Worm (Caenorhabditis elegans) whole organism, L1 larva: Measurements from ENCODE around the gene F41E6.7.

Experiments
- C16A3.4 ChIP-seq: fragments of 150-350 bp; optimal IDR thresholded peaks from 2 replicates; lab custom pipeline; 2014; ENCODE audit warnings: missing biosample characterization, missing genetic modification characterization
- C34B4.2 ChIP-seq: sonication (generic microtip); optimal IDR thresholded peaks from 2 replicates; lab custom pipeline; 2017; ENCODE audit warnings: mild to moderate bottlenecking, missing genetic modification characterization, missing compliant biosample characterization
- Y116A8C.19 ChIP-seq: sonication (generic microtip); optimal IDR thresholded peaks from 2 replicates; lab custom pipeline; 2016; ENCODE audit warnings: missing compliant biosample characterization, missing genetic modification characterization, borderline replicate concordance
- aha-1 ChIP-seq: fragments of 150-350 bp; optimal IDR thresholded peaks from 2 replicates; lab custom pipeline; 2014; ENCODE audit warnings: missing biosample characterization, missing genetic modification characterization
- aly-2 ChIP-seq: fragments of 150-350 bp; optimal IDR thresholded peaks from 2 replicates; lab custom pipeline; 2014; ENCODE audit warnings: missing biosample characterization, missing genetic modification characterization
- ama-1 ChIP-seq: fragments of 150-350 bp; optimal IDR thresholded peaks from 2 replicates; lab custom pipeline; 2014
- ceh-8 ChIP-seq: fragments of 200-800 bp; sonication (Bioruptor generic); optimal IDR thresholded peaks from 2 replicates; lab custom pipeline; 2018; ENCODE audit warnings: mild to moderate bottlenecking, missing genetic modification characterization, moderate library complexity, missing compliant biosample characterization
- ceh-82 ChIP-seq, 3 experiments: fragments of 150-350 bp in 1 of 3; sonication (generic microtip) in 2 of 3; optimal IDR thresholded peaks; 2 replicates each; lab custom pipeline; 2014 to 2017; ENCODE audit warnings: missing biosample characterization in 3 of 3, missing genetic modification characterization in 3 of 3
- dpl-1 ChIP-seq, 3 experiments: fragments of 150-350 bp in 2 of 3; sonication (generic microtip) in 1 of 3; optimal IDR thresholded peaks; 2 replicates each; lab custom pipeline; 2014 to 2017; ENCODE audit warnings: missing biosample characterization in 3 of 3, missing genetic modification characterization in 3 of 3, missing genetic modification reagents in 3 of 3
- dsc-1 ChIP-seq: sonication (generic microtip); optimal IDR thresholded peaks from 2 replicates; lab custom pipeline; 2016; ENCODE audit warnings: mild to moderate bottlenecking, missing genetic modification characterization, missing compliant biosample characterization
- efl-1 ChIP-seq, 4 experiments: fragments of 150-350 bp; optimal IDR thresholded peaks in 3 of 4; peaks in 1 of 4; 1 replicate in 1 of 4; 2 replicates in 3 of 4; lab custom pipeline; 2014; ENCODE audit warnings: missing biosample characterization in 2 of 4, missing genetic modification characterization in 2 of 4, missing genetic modification reagents in 2 of 4
- efl-3 ChIP-seq: fragments of 200-800 bp; sonication (Bioruptor generic); optimal IDR thresholded peaks from 2 replicates; lab custom pipeline; 2018; ENCODE audit warnings: mild to moderate bottlenecking, missing genetic modification characterization, missing compliant biosample characterization
- egl-27 ChIP-seq, 2 experiments: fragments of 150-350 bp in 1 of 2; sonication (generic microtip); optimal IDR thresholded peaks; 3 replicates each; lab custom pipeline; 2017 to 2018; ENCODE audit warnings: missing biosample characterization in 2 of 2, missing genetic modification characterization in 2 of 2, missing genetic modification reagents in 2 of 2
- fkh-10 ChIP-seq: sonication (generic microtip); optimal IDR thresholded peaks from 2 replicates; lab custom pipeline; 2017; ENCODE audit warnings: missing biosample characterization, missing genetic modification reagents, missing genetic modification characterization
- fkh-4 ChIP-seq: sonication (generic microtip); optimal IDR thresholded peaks from 2 replicates; lab custom pipeline; 2016; ENCODE audit warnings: missing compliant biosample characterization, missing genetic modification characterization, borderline replicate concordance
- hlh-17 ChIP-seq: fragments of 200-800 bp; sonication (Bioruptor generic); optimal IDR thresholded peaks from 2 replicates; lab custom pipeline; 2018; ENCODE audit warnings: missing genetic modification characterization, mild to moderate bottlenecking, missing compliant biosample characterization, moderate library complexity, borderline replicate concordance
- hlh-4 ChIP-seq: sonication (generic microtip); optimal IDR thresholded peaks from 2 replicates; lab custom pipeline; 2016; ENCODE audit warnings: mild to moderate bottlenecking, missing genetic modification characterization, missing compliant biosample characterization
- jun-1 ChIP-seq: fragments of 150-350 bp; optimal IDR thresholded peaks from 2 replicates; lab custom pipeline; 2014; ENCODE audit warnings: missing biosample characterization, missing genetic modification reagents, missing genetic modification characterization
- lin-13 ChIP-seq: fragments of 150-350 bp; optimal IDR thresholded peaks from 2 replicates; lab custom pipeline; 2014; ENCODE audit warnings: missing biosample characterization, missing genetic modification reagents, missing genetic modification characterization
- lin-14 ChIP-seq: fragments of 200-800 bp; sonication (Bioruptor generic); optimal IDR thresholded peaks from 2 replicates; lab custom pipeline; 2018; ENCODE audit warnings: mild to moderate bottlenecking, missing genetic modification characterization, moderate library complexity, missing compliant biosample characterization
- lir-3 ChIP-seq: sonication (generic microtip); optimal IDR thresholded peaks from 2 replicates; lab custom pipeline; 2016; ENCODE audit warnings: mild to moderate bottlenecking, missing genetic modification characterization, moderate library complexity, missing compliant biosample characterization; ENCODE audit not compliant: poor library complexity
- mab-9 ChIP-seq: fragments of 200-800 bp; sonication (Bioruptor generic); IDR thresholded peaks from 2 replicates; pipeline ENCODE4 v1.3.6; 2022; ENCODE audit warnings: missing genetic modification reagents, missing genetic modification characterization, missing compliant biosample characterization
- mdl-1 ChIP-seq, 2 experiments: fragments of 150-350 bp; optimal IDR thresholded peaks; 2 replicates each; lab custom pipeline; 2014 to 2017; ENCODE audit warnings: missing biosample characterization in 2 of 2, missing genetic modification characterization in 2 of 2, inconsistent platforms in 1 of 2
- mef-2 ChIP-seq: fragments of 150-350 bp; optimal IDR thresholded peaks from 2 replicates; lab custom pipeline; 2014; ENCODE audit warnings: missing biosample characterization, missing genetic modification characterization
- mep-1 ChIP-seq: fragments of 150-350 bp; optimal IDR thresholded peaks from 2 replicates; lab custom pipeline; 2014; ENCODE audit warnings: missing biosample characterization, missing genetic modification characterization
- nhr-12 ChIP-seq: sonication (generic microtip); optimal IDR thresholded peaks from 2 replicates; lab custom pipeline; 2017; ENCODE audit warnings: missing biosample characterization, missing genetic modification characterization
- nhr-237 ChIP-seq: fragments of 150-350 bp; optimal IDR thresholded peaks from 2 replicates; lab custom pipeline; 2014; ENCODE audit warnings: missing biosample characterization, missing genetic modification characterization
- nhr-28 ChIP-seq: fragments of 150-350 bp; optimal IDR thresholded peaks from 2 replicates; lab custom pipeline; 2014; ENCODE audit warnings: missing biosample characterization, missing genetic modification characterization
- nhr-76 ChIP-seq: sonication (generic microtip); optimal IDR thresholded peaks from 2 replicates; lab custom pipeline; 2017; ENCODE audit warnings: missing biosample characterization, missing genetic modification characterization
- nhr-77 ChIP-seq: fragments of 150-350 bp; optimal IDR thresholded peaks from 2 replicates; lab custom pipeline; 2014; ENCODE audit warnings: missing biosample characterization, missing genetic modification characterization
- nhr-85 ChIP-seq: sonication (generic microtip); peaks from one replicate; lab custom pipeline; 2016; ENCODE audit warnings: missing genetic modification characterization, inconsistent platforms, missing compliant biosample characterization
- rnt-1 ChIP-seq: sonication (generic microtip); optimal IDR thresholded peaks from 2 replicates; lab custom pipeline; 2016; ENCODE audit warnings: mild to moderate bottlenecking, missing genetic modification characterization, moderate library complexity, missing compliant biosample characterization
- snu-23 ChIP-seq: sonication (generic microtip); optimal IDR thresholded peaks from 2 replicates; lab custom pipeline; 2016; ENCODE audit warnings: missing genetic modification characterization, missing compliant biosample characterization
- sox-4 ChIP-seq: sonication (generic microtip); optimal IDR thresholded peaks from 2 replicates; lab custom pipeline; 2016; ENCODE audit warnings: missing genetic modification characterization, missing compliant biosample characterization
- unc-130 ChIP-seq: fragments of 150-350 bp; optimal IDR thresholded peaks from 2 replicates; lab custom pipeline; 2017; ENCODE audit warnings: missing biosample characterization, missing genetic modification characterization, inconsistent platforms
- unc-30 ChIP-seq: sonication (generic microtip); optimal IDR thresholded peaks from 2 replicates; lab custom pipeline; 2017; ENCODE audit warnings: missing biosample characterization, missing genetic modification characterization
- vab-15 ChIP-seq: sonication (generic microtip); optimal IDR thresholded peaks from 2 replicates; lab custom pipeline; 2017; ENCODE audit warnings: missing genotype, mild to moderate bottlenecking, missing genetic modification characterization, missing compliant biosample characterization
- zip-4 ChIP-seq: fragments of 200-800 bp; sonication (Bioruptor generic); optimal IDR thresholded peaks from 2 replicates; lab custom pipeline; 2018; ENCODE audit warnings: mild to moderate bottlenecking, missing genetic modification characterization, moderate library complexity, missing compliant biosample characterization
- ztf-11 ChIP-seq, 2 experiments: sonication (generic microtip); optimal IDR thresholded peaks; 2 replicates each; lab custom pipeline; 2016 to 2017; ENCODE audit warnings: missing genetic modification characterization in 2 of 2, missing biosample characterization in 1 of 2, missing compliant biosample characterization in 1 of 2

F41E6.7 gene

DNA sequence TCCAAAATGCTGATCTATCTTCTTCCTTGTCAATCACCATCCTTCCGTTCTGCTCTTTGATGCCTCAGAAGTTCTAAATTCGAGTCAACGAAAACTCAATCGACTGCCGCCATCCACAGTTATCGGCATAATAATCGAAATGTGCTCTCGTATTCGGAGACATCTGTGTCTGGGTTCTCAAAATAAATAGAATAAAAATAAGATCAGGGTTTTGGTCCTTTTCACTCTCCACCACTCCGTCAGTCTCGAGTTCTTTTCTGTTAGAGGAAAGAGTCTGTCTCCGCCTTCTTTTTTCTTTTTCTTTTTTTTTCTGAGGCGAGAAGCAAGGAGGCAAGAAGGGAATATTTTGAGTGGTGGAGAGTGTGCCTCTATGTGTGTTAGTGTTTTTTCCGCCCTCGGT is 24.7 kb upstream of the F41E6.7 start, which contains the start of gene F41E6.17:
TSS of gene F41E6.17 (plus strand) at position 348 of the 400 bp plus-strand sequence.
- TF ChIP-seq sox-4 (tag; lab: Kevin White, UChicago) (no peak), lin-14 (peak; percentile 70), ceh-82 (tag; optimal IDR thresholded peaks at IDR 0.05; lab: Kevin White, UChicago) (peak in 1 of 3 experiments; percentile 24), dsc-1 (peak; percentile 33), fkh-10 (GFP tag; lab: Kevin White, UChicago) (peak; percentile 19), lin-13 (GFP tag; lab: Kevin White, UChicago) (no peak), ama-1 (lab: Kevin White, UChicago) (no peak)
- TF ChIP-seq, all 84 proteins: peak for 4

DNA sequence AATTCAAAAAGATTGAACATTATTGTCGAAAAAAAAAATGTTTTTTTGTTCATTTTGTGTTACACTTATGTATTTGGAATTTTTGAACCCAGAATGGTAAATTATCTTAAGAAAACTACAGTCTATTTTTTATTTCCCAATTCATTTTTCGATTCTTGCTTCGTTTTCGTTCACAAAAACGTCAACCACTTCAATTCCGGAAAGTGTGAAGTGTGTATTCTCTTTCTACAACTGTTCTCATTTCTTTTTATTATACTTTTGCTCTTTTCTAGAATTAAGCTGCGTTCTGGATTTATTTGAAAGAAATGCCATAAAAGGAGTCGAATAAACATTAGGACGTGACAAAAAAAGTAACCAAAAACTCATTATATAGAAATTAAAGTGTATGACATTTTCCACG is 23.2 kb upstream of the F41E6.7 start, which contains the start of gene F41E6.1:
TSS of gene F41E6.1 (plus strand) at position 301 of the 400 bp plus-strand sequence.
- TF ChIP-seq nhr-76: no peak
- no peak for TF ChIP-seq ama-1 (lab: Kevin White, UChicago)
- TF ChIP-seq mab-9 (GFP tag; lab: Robert Waterston, UW): no peak
- no peak for TF ChIP-seq C34B4.2 (tag; lab: Kevin White, UChicago)
- TF ChIP-seq dpl-1 (GFP tag; optimal IDR thresholded peaks at IDR 0.05; lab: Kevin White, UChicago): no peak
- no peak for TF ChIP-seq lin-14
- no peak for TF ChIP-seq Y116A8C.19 (tag; lab: Kevin White, UChicago)
- no peak for TF ChIP-seq hlh-4 (tag; lab: Kevin White, UChicago)

DNA sequence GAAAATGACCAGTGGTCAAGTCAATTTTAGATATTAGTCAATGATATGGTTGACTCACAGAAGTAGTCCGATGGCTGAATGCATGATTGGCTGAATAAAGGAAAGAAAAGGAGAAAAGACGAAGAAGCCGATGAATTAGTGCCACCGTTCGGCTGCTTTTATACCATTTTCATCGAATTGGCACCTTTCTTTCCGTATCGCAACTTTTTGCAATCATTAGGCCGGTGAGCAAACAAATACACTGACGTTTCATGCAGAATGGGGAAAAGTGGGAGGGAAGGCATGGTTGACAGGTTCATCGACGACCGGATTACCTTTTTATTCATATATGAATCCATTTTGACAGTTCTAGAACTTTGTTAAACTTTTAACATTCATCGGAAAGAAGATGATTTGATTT is 22.1 kb upstream of the F41E6.7 start, which contains the start of gene idpc-2:
TSS of gene idpc-2 (minus strand) at position 101 of the 400 bp plus-strand sequence.
- TF ChIP-seq nhr-12 (no peak), vab-15 (tag; lab: Kevin White, UChicago) (no peak), zip-4 (no peak), efl-3 (GFP tag; lab: Kevin White, UChicago) (no peak)

DNA sequence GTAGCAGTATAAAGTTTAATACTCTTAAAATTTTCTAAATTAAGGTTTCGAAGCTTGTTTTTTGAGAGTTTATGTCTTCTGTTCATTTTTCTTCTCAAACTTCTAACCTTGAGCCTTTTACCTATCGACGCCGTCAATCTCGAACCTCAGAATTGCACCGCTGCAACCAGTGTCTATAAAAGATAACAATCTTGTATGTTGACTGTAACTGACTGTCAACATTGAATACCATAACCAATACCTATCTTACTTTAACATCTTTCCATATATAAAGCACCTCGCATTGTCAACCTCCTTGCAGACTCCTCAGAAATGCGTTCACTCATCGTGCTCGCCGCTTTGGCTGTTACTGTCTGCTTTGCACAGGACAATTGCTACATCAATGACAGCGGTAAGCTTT is 19.6 kb upstream of the F41E6.7 start, which contains the start of gene grd-5:
TSS of gene grd-5 (plus strand) at position 295 of the 400 bp plus-strand sequence.
- TF ChIP-seq lin-14 (peak; percentile 38), unc-30 (tag; lab: Kevin White, UChicago) (no peak), nhr-85 (tag; lab: Kevin White, UChicago) (peak; percentile 79), rnt-1 (tag; lab: Kevin White, UChicago) (peak; percentile 8), nhr-237 (tag; lab: Kevin White, UChicago) (no peak), ama-1 (lab: Kevin White, UChicago) (no peak), egl-27 (tag; optimal IDR thresholded peaks at IDR 0.05; lab: Kevin White, UChicago) (no peak)

DNA sequence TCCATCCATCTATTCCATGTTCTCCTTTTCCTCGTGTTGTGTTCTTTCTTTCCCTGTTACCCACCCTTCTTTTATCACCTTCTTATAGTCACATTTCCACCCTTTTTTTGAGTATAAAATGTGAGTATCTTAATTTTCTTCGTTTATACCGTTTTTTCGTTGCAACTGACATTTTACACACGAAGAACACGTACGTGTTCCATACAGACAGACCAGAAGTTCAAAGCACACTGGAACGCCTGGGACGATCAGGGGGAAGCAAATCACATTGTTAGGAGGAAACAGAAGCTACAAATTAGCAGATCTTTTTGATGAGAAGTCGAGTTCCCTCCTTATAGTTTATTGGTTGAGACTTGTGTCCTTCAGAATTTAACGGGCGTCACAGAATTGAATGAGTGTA is 16.6 kb upstream of the F41E6.7 start:
- TF ChIP-seq efl-1 (optimal IDR thresholded peaks at IDR 0.05; lab: Kevin White, UChicago) (no peak), efl-1 (GFP tag; optimal IDR thresholded peaks at IDR 0.05 in 1 of 2; lab: Kevin White, UChicago) (peak in 1 of 2 experiments; percentile 89), nhr-12 (no peak), aly-2 (peak; percentile 13)
- TF ChIP-seq, all 84 proteins: peak for 2

DNA sequence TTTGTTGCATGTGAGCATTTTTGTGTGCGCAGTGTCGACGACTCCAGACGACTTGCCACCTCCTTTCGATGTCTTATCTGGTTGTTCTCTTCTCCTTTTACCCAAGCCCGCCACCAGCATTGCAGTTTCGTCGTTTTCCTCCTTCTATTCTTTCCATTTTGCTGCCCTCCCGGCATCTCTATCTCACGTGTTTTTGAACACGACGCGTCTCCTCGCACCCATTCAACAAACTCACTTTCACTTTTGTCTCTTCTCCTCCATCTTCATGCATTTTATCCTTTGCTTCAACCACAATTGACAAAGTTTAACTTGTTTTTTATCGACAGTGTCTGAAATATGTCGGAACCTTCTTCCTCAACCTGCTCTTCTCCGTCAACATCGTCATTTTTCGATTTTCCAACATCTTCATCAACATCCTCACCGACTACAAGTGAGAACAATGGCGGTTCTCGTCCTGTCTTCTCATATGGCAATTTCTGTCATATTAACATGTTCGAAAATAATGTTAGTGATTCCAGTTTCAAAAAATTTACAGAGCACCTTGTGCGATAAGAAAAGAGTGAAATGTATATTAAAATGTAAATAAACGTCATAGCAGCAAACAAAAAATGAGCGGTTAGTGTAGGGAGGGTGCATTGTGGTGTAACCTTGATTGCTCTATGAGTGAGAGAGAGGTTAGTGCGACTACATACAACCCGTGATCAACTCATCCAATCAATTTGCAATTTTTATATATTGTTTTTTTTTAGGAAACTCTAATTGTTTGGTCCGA is 11.7 kb upstream of the F41E6.7 start, which contains the start of gene fip-4:
TSS of gene fip-4 (minus strand) at position 636 of the 772 bp plus-strand sequence.
- TF ChIP-seq rnt-1 (tag; lab: Kevin White, UChicago): no peak
- no peak for TF ChIP-seq mef-2
- TF ChIP-seq mdl-1 (tag; optimal IDR thresholded peaks at IDR 0.05; lab: Kevin White, UChicago): peak in 1 of 2 experiments; percentile 77
- no peak for TF ChIP-seq nhr-77 (tag; lab: Kevin White, UChicago)
- no peak for TF ChIP-seq lin-13 (GFP tag; lab: Kevin White, UChicago)
- TF ChIP-seq mep-1: peak; percentile 24
- TF ChIP-seq unc-130 (tag; lab: Kevin White, UChicago): peak; percentile 59
- TF ChIP-seq nhr-237 (tag; lab: Kevin White, UChicago): no peak
- peak; percentile 56 for TF ChIP-seq snu-23 (GFP tag; lab: Kevin White, UChicago)
- TF ChIP-seq hlh-4 (tag; lab: Kevin White, UChicago): no peak
- no peak for TF ChIP-seq fkh-4 (tag; lab: Kevin White, UChicago)
- no peak for TF ChIP-seq jun-1 (tag; lab: Kevin White, UChicago)
- TF ChIP-seq aly-2: no peak
- TF ChIP-seq C16A3.4 (tag; lab: Kevin White, UChicago): peak; percentile 31
- no peak for TF ChIP-seq aha-1 (tag; lab: Kevin White, UChicago)
- TF ChIP-seq hlh-17 (GFP tag; lab: Kevin White, UChicago): no peak
- no peak for TF ChIP-seq efl-1 (optimal IDR thresholded peaks at IDR 0.05; lab: Kevin White, UChicago)
- peak in 1 of 2 experiments; percentile 80 for TF ChIP-seq efl-1 (GFP tag; optimal IDR thresholded peaks at IDR 0.05 in 1 of 2; lab: Kevin White, UChicago)
- TF ChIP-seq ceh-8 (GFP tag; lab: Kevin White, UChicago): no peak
- TF ChIP-seq nhr-28: no peak
- TF ChIP-seq lir-3 (tag; lab: Kevin White, UChicago): no peak
- peak in 1 of 2 experiments; percentile 2 for TF ChIP-seq ztf-11 (tag; optimal IDR thresholded peaks at IDR 0.05; lab: Kevin White, UChicago)
